Worm (Caenorhabditis elegans) whole organism, young adult: ENCODE results near the gene rfp-1.

ENCODE experiments used
- B0019.2 ChIP-seq: fragments of 200-800 bp; sonication (Bioruptor generic); conservative IDR thresholded peaks from 2 replicates; pipeline ENCODE4 v1.3.6; 2022; ENCODE audit warnings: missing genetic modification reagents, missing genetic modification characterization, missing compliant biosample characterization
- C06A6.2 ChIP-seq: fragments of 200-800 bp; sonication (Bioruptor generic); conservative IDR thresholded peaks from 2 replicates; pipeline ENCODE4 v1.3.6; 2022; ENCODE audit warnings: missing genetic modification characterization, missing compliant biosample characterization
- C17E4.6 ChIP-seq: fragments of 200-800 bp; sonication (Bioruptor generic); IDR thresholded peaks from 2 replicates; pipeline ENCODE4 v1.3.6; 2022; ENCODE audit warnings: missing genetic modification reagents, missing genetic modification characterization, missing compliant biosample characterization
- F33H1.4 ChIP-seq: fragments of 200-800 bp; sonication (Bioruptor generic); IDR thresholded peaks from 2 replicates; pipeline ENCODE4 v1.3.6; 2022; ENCODE audit warnings: missing genetic modification reagents, missing genetic modification characterization, missing compliant biosample characterization
- F37B4.10 ChIP-seq: fragments of 200-800 bp; sonication (Bioruptor generic); IDR thresholded peaks from 2 replicates; pipeline ENCODE4 v1.3.6; 2022; ENCODE audit warnings: missing genetic modification characterization, missing compliant biosample characterization
- F49E8.2 ChIP-seq: sonication (generic microtip); optimal IDR thresholded peaks from 3 replicates; lab custom pipeline; 2017; ENCODE audit warnings: missing genetic modification characterization, mild to moderate bottlenecking, missing compliant biosample characterization, antibody characterized with exemption, moderate library complexity; ENCODE audit not compliant: insufficient read depth
- K12H6.12 ChIP-seq: fragments of 200-800 bp; sonication (Bioruptor generic); optimal IDR thresholded peaks from 2 replicates; lab custom pipeline; 2018; ENCODE audit warnings: mild to moderate bottlenecking, missing genetic modification characterization, missing compliant biosample characterization
- ZK185.1 ChIP-seq: sonication (generic microtip); optimal IDR thresholded peaks from 2 replicates; lab custom pipeline; 2016; ENCODE audit warnings: mild to moderate bottlenecking, missing genetic modification characterization, missing compliant biosample characterization; ENCODE audit not compliant: poor library complexity, severe bottlenecking
- athp-1 ChIP-seq: sonication (generic microtip); optimal IDR thresholded peaks from 2 replicates; lab custom pipeline; 2017; ENCODE audit warnings: mild to moderate bottlenecking, missing genetic modification characterization, missing compliant biosample characterization
- attf-5 ChIP-seq: fragments of 200-800 bp; sonication (Bioruptor generic); optimal IDR thresholded peaks from 2 replicates; lab custom pipeline; 2018; ENCODE audit warnings: mild to moderate bottlenecking, missing genetic modification characterization, missing compliant biosample characterization
- bed-1 ChIP-seq: fragments of 200-800 bp; sonication (Bioruptor generic); IDR thresholded peaks from 2 replicates; pipeline ENCODE4 v1.3.6; 2022; ENCODE audit warnings: missing genetic modification reagents, missing genetic modification characterization, missing compliant biosample characterization
- cebp-1 ChIP-seq, 2 experiments: fragments of 200-800 bp in 1 of 2; sonication (Bioruptor generic) in 1 of 2; sonication (generic microtip) in 1 of 2; IDR thresholded peaks in 1 of 2; optimal IDR thresholded peaks in 1 of 2; 2 replicates each; pipeline versions ENCODE4 v1.3.6 to Lab custom; 2017 to 2022; ENCODE audit warnings: missing compliant biosample characterization in 2 of 2, missing genetic modification characterization in 2 of 2, mild to moderate bottlenecking in 1 of 2, missing genetic modification reagents in 1 of 2, moderate library complexity in 1 of 2
- dox-1 ChIP-seq: fragments of 200-800 bp; sonication (Bioruptor generic); IDR thresholded peaks from 2 replicates; pipeline ENCODE4 v1.3.6; 2022; ENCODE audit warnings: missing genetic modification reagents, missing genetic modification characterization, missing compliant biosample characterization
- dpl-1 ChIP-seq: fragments of 150-350 bp; optimal IDR thresholded peaks from 2 replicates; lab custom pipeline; 2014; ENCODE audit warnings: missing biosample characterization, missing genetic modification reagents, missing genetic modification characterization
- ets-4 ChIP-seq: fragments of 200-800 bp; sonication (Bioruptor generic); optimal IDR thresholded peaks from 2 replicates; lab custom pipeline; 2018; ENCODE audit warnings: mild to moderate bottlenecking, missing genetic modification characterization, missing compliant biosample characterization
- fkh-3 ChIP-seq: sonication (generic microtip); optimal IDR thresholded peaks from 2 replicates; lab custom pipeline; 2016; ENCODE audit warnings: mild to moderate bottlenecking, missing genetic modification characterization, missing compliant biosample characterization
- hrde-1 ChIP-seq: sonication (generic microtip); optimal IDR thresholded peaks from 2 replicates; lab custom pipeline; 2016; ENCODE audit warnings: missing genetic modification characterization, mild to moderate bottlenecking, missing compliant biosample characterization, moderate library complexity, missing genotype, missing genetic modification reagents, borderline replicate concordance
- let-607 ChIP-seq, 2 experiments: fragments of 200-800 bp in 1 of 2; sonication (Bioruptor generic) in 1 of 2; sonication (generic microtip) in 1 of 2; optimal IDR thresholded peaks; 2 replicates each; lab custom pipeline; 2016 to 2018; ENCODE audit warnings: mild to moderate bottlenecking in 2 of 2, missing compliant biosample characterization in 2 of 2, missing genetic modification characterization in 2 of 2, moderate library complexity in 2 of 2, missing genotype in 1 of 2
- lsl-1 ChIP-seq: fragments of 200-800 bp; sonication (Bioruptor generic); optimal IDR thresholded peaks from 2 replicates; lab custom pipeline; 2018; ENCODE audit warnings: mild to moderate bottlenecking, missing genetic modification characterization, moderate library complexity, missing compliant biosample characterization
- madf-3 ChIP-seq: fragments of 200-800 bp; sonication (Bioruptor generic); IDR thresholded peaks from 2 replicates; pipeline ENCODE4 v1.3.6; 2022; ENCODE audit warnings: missing genetic modification reagents, missing genetic modification characterization, missing compliant biosample characterization
- nfya-1 ChIP-seq: sonication (generic microtip); optimal IDR thresholded peaks from 2 replicates; lab custom pipeline; 2017; ENCODE audit warnings: antibody characterized with exemption, missing compliant biosample characterization, missing genetic modification characterization, borderline replicate concordance; ENCODE audit not compliant: insufficient read depth
- nfyb-1 ChIP-seq: fragments of 200-800 bp; sonication (Bioruptor generic); IDR thresholded peaks from 2 replicates; pipeline ENCODE4 v1.3.6; 2022; ENCODE audit warnings: missing genetic modification reagents, missing genetic modification characterization, missing compliant biosample characterization
- nhr-80 ChIP-seq: sonication (generic microtip); optimal IDR thresholded peaks from 2 replicates; lab custom pipeline; 2016; ENCODE audit warnings: missing genetic modification characterization, missing compliant biosample characterization
- rcor-1 ChIP-seq: fragments of 200-800 bp; sonication (Bioruptor generic); IDR thresholded peaks from 2 replicates; pipeline ENCODE4 v1.3.6; 2022; ENCODE audit warnings: missing genetic modification reagents, missing genetic modification characterization, missing compliant biosample characterization
- snpc-4 ChIP-seq, 5 experiments: fragments of 150-350 bp in 1 of 5; sonication (generic microtip) in 4 of 5; optimal IDR thresholded peaks; 2 replicates each; lab custom pipeline; 2014 to 2018; ENCODE audit warnings: missing genetic modification characterization in 5 of 5, missing biosample characterization in 3 of 5, antibody characterized with exemption in 2 of 5, mild to moderate bottlenecking in 2 of 5, missing compliant biosample characterization in 2 of 5, missing genotype in 2 of 5, moderate library complexity in 2 of 5, missing genetic modification reagents in 1 of 5
- tbx-9 ChIP-seq: sonication (generic microtip); optimal IDR thresholded peaks from 2 replicates; lab custom pipeline; 2016; ENCODE audit warnings: borderline replicate concordance, missing genetic modification characterization, inconsistent platforms, missing compliant biosample characterization
- tlf-1 ChIP-seq: fragments of 200-800 bp; sonication (Bioruptor generic); optimal IDR thresholded peaks from 2 replicates; lab custom pipeline; 2018; ENCODE audit warnings: mild to moderate bottlenecking, missing genetic modification characterization, missing compliant biosample characterization
- ztf-28 ChIP-seq: fragments of 200-800 bp; sonication (Bioruptor generic); IDR thresholded peaks from 2 replicates; pipeline ENCODE4 v1.3.6; 2022; ENCODE audit warnings: missing genetic modification reagents, missing genetic modification characterization, missing compliant biosample characterization
- ztf-6 ChIP-seq: fragments of 200-800 bp; sonication (Bioruptor generic); IDR thresholded peaks from 2 replicates; pipeline ENCODE4 v1.3.6; 2022; ENCODE audit warnings: missing genetic modification reagents, missing genetic modification characterization, missing compliant biosample characterization

rfp-1 gene

DNA sequence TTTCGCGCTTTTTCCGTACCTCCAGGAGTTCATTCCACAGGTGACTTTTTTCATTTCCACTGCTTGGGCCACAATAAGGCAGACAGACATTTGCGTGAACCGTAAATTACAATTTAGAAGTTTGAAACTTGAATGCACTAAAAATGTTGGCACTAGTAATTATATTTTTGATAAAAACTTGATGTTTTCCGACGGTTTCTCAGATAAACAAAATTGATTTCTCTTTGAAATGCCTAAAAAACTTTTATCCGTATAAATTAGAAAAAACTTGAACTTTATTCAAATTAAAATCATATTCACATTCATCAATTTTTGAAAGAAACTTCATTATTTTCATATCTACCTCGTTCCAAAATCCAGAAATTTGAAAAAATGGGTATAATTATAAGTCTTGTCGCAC, 37.3 kb downstream of the rfp-1 start, which contains the start of gene ZK353.3:
Gene ZK353.3, plus strand, starts transcription at position 301 of the 400 bp plus-strand sequence.
- no peak for TF ChIP-seq F49E8.2 (tag; lab: Kevin White, UChicago)
- TF ChIP-seq B0019.2 (GFP tag; lab: Robert Waterston, UW), result no peak
- no peak for TF ChIP-seq C17E4.6 (GFP tag; lab: Robert Waterston, UW)
- no peak for TF ChIP-seq F37B4.10 (GFP tag; lab: Robert Waterston, UW)
- TF ChIP-seq athp-1 (tag; lab: Kevin White, UChicago), result no peak
- no peak for TF ChIP-seq bed-1 (GFP tag; lab: Robert Waterston, UW)
- no peak for TF ChIP-seq tlf-1 (GFP tag; lab: Kevin White, UChicago)
- TF ChIP-seq ztf-6 (GFP tag; lab: Robert Waterston, UW), result no peak
- TF ChIP-seq fkh-3 (tag; lab: Kevin White, UChicago), result no peak
- TF ChIP-seq ZK185.1 (tag; lab: Kevin White, UChicago), result no peak
- no peak for TF ChIP-seq ztf-28 (GFP tag; lab: Robert Waterston, UW)
- TF ChIP-seq ets-4 (GFP tag; lab: Kevin White, UChicago), result no peak

DNA sequence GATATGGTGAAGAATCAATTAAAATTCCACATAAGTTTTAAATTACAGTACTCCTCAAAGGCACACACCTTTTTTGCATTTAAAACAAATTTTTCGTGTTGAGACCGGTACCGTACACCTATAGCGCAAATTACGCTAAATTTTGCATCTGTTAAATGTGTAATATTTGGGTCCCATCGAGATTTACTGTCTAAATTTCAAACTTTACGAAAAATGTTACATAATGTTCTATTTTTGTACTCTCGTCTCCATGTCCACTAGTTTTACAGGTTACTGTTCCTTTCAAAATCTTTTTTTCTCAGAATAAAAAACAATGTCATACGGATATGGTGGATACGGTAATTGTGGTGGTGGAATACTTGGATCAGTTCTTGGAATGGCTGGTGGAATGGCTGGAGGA, 40.0 kb downstream of the rfp-1 start, which contains the start of gene ZK353.2:
Gene ZK353.2, plus strand, starts transcription at position 301 of the 400 bp plus-strand sequence.
- TF ChIP-seq lsl-1 (GFP tag; lab: Kevin White, UChicago) (no peak), hrde-1 (tag; lab: Kevin White, UChicago) (no peak), let-607 (tag; optimal IDR thresholded peaks at IDR 0.05; lab: Kevin White, UChicago) (no peak), rcor-1 (GFP tag; lab: Robert Waterston, UW) (no peak), dox-1 (GFP tag; lab: Robert Waterston, UW) (no peak), dpl-1 (no peak), C06A6.2 (GFP tag; lab: Robert Waterston, UW) (no peak), C17E4.6 (GFP tag; lab: Robert Waterston, UW) (no peak)

DNA sequence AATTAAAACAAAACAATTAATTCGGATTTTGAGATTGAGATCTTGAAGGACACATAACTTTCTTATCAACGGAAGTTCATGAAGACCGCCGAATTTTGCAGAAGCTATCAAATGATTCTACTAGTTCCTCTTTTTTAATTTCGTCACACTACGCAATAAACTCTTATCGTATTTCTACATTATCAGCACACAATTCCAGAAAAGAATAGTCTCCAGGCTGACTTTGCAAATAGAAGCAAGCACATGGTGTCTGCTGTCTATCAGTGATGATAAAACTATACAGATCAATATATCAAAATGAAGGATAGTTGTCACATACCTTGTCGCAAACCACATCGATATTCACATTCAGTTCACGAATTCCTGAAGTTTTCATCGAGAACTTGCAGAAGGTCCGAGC, 42.1 kb downstream of the rfp-1 start:
- 0 out of 2 replicates have a peak, but pooled peaks have one; percentile 35 for TF ChIP-seq cebp-1 (GFP tag; IDR thresholded peaks at IDR 0.05; lab: Robert Waterston, UW)
- no peak for TF ChIP-seq cebp-1 (tag; optimal IDR thresholded peaks at IDR 0.05; lab: Kevin White, UChicago)
- peak; percentile 66 for TF ChIP-seq ets-4 (GFP tag; lab: Kevin White, UChicago)
- TF ChIP-seq nhr-80 (tag; lab: Kevin White, UChicago), result peak; percentile 97
- no peak for TF ChIP-seq snpc-4 (GFP tag; optimal IDR thresholded peaks at IDR 0.05; lab: Kevin White, UChicago)
- TF ChIP-seq snpc-4 (tag; optimal IDR thresholded peaks at IDR 0.05; lab: Kevin White, UChicago), result no peak
- 0 out of 2 replicates have a peak, but pooled peaks have one; percentile 42 for TF ChIP-seq nfyb-1
- peak; percentile 44; the same call in 1 of the 2 replicates for TF ChIP-seq dox-1 (GFP tag; lab: Robert Waterston, UW)
- TF ChIP-seq madf-3, result no peak
- TF ChIP-seq, all 124 proteins: peak for 5

DNA sequence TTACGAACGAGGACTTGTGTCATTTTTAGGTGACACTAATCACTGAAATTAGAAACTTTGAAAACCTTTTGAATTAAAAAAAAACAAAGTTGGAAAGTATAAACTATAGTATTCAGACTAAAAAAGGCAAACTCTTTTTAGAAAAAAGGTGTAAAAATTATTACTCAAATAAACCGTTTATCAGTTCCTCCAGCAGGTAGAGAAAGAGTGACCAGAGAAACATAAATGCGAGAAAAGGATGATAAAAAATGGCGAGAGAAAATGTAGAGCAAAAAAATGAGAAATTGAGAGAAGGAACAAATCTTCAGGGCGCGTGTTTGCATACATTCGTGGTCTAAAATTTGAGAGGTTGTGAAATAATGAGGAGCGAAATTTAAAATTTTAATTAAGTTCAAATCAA, 43.5 kb downstream of the rfp-1 start, which contains the start of gene lap-1:
Gene lap-1, minus strand, starts transcription at position 42 of the 400 bp plus-strand sequence.
- no peak for TF ChIP-seq cebp-1 (GFP tag; IDR thresholded peaks at IDR 0.05; lab: Robert Waterston, UW)
- TF ChIP-seq cebp-1 (tag; optimal IDR thresholded peaks at IDR 0.05; lab: Kevin White, UChicago), result peak; percentile 28
- TF ChIP-seq nhr-80 (tag; lab: Kevin White, UChicago), result peak; percentile 48
- no peak for TF ChIP-seq nfya-1 (tag; lab: Kevin White, UChicago)
- no peak for TF ChIP-seq ets-4 (GFP tag; lab: Kevin White, UChicago)
- no peak for TF ChIP-seq F33H1.4 (GFP tag; lab: Robert Waterston, UW)
- no peak for TF ChIP-seq K12H6.12 (tag; lab: Kevin White, UChicago)
- no peak for TF ChIP-seq attf-5 (GFP tag; lab: Kevin White, UChicago)
- TF ChIP-seq tbx-9 (tag; lab: Kevin White, UChicago), result no peak
